Worm (Caenorhabditis elegans) whole organism, midembryonic: ENCODE data around the gene pdfr-1.

ENCODE experiments used
- T22C8.4 ChIP-seq: fragments of 200-800 bp; sonication (Bioruptor generic); IDR thresholded peaks from 2 replicates; pipeline ENCODE4 v1.3.6; 2022; ENCODE audit warnings: missing genetic modification characterization, missing compliant biosample characterization
- cog-1 ChIP-seq: sonication (generic microtip); optimal IDR thresholded peaks from 2 replicates; lab custom pipeline; 2016; ENCODE audit warnings: missing genetic modification characterization, missing compliant biosample characterization
- flt-1 ChIP-seq: fragments of 200-800 bp; sonication (Bioruptor generic); IDR thresholded peaks from 2 replicates; pipeline ENCODE4 v1.3.6; 2022; ENCODE audit warnings: missing genetic modification characterization, missing compliant biosample characterization
- klf-2 ChIP-seq: fragments of 200-800 bp; sonication (Bioruptor generic); conservative IDR thresholded peaks from 2 replicates; pipeline ENCODE4 v1.3.6; 2022; ENCODE audit warnings: missing genetic modification reagents, missing genetic modification characterization, missing compliant biosample characterization
- med-1 ChIP-seq: sonication (generic microtip); optimal IDR thresholded peaks from 2 replicates; lab custom pipeline; 2017; ENCODE audit warnings: missing genetic modification characterization, mild to moderate bottlenecking, missing compliant biosample characterization, antibody characterized with exemption, missing genetic modification reagents; ENCODE audit not compliant: insufficient read depth
- tab-1 ChIP-seq: fragments of 200-800 bp; sonication (Bioruptor generic); IDR thresholded peaks from 2 replicates; pipeline ENCODE4 v1.3.6; 2022; ENCODE audit warnings: missing genetic modification characterization, missing compliant biosample characterization
- ztf-23 ChIP-seq: fragments of 200-800 bp; sonication (Bioruptor generic); IDR thresholded peaks from 2 replicates; pipeline ENCODE4 v1.3.6; 2022; ENCODE audit warnings: missing genetic modification reagents, missing genetic modification characterization, missing compliant biosample characterization
- ztf-29 ChIP-seq: fragments of 200-800 bp; sonication (Bioruptor generic); IDR thresholded peaks from 2 replicates; pipeline ENCODE4 v1.3.6; 2022; ENCODE audit warnings: missing genetic modification reagents, missing genetic modification characterization, missing compliant biosample characterization

ce11 chrIII:6677304-6677703 lies 25.4 kb upstream of the pdfr-1 start:
- TF ChIP-seq ztf-29 (GFP tag; lab: Robert Waterston, UW) (no peak), flt-1 (GFP tag; lab: Robert Waterston, UW) (no peak), tab-1 (GFP tag; lab: Robert Waterston, UW) (no peak), T22C8.4 (no peak), cog-1 (tag; lab: Kevin White, UChicago) (no peak), ztf-23 (GFP tag; lab: Robert Waterston, UW) (no peak), med-1 (GFP tag; lab: Kevin White, UChicago) (no peak), klf-2 (GFP tag; lab: Robert Waterston, UW) (no peak)
